Worm (Caenorhabditis elegans) whole organism, L3 larva: ENCODE measurements around the gene gut-2.

Source experiments
- aly-2 ChIP-seq: fragments of 150-350 bp; optimal IDR thresholded peaks from 2 replicates; lab custom pipeline; 2014; ENCODE audit warnings: missing biosample characterization, missing genetic modification characterization
- ama-1 ChIP-seq: fragments of 150-350 bp; optimal IDR thresholded peaks from 2 replicates; lab custom pipeline; 2018
- ceh-16 ChIP-seq: sonication (generic microtip); optimal IDR thresholded peaks from 2 replicates; lab custom pipeline; 2017; ENCODE audit warnings: missing biosample characterization, missing genetic modification characterization
- ceh-28 ChIP-seq: fragments of 150-350 bp; optimal IDR thresholded peaks from 2 replicates; lab custom pipeline; 2014; ENCODE audit warnings: missing biosample characterization, missing genetic modification reagents, missing genetic modification characterization
- ceh-82 ChIP-seq: fragments of 150-350 bp; optimal IDR thresholded peaks from 2 replicates; lab custom pipeline; 2014; ENCODE audit warnings: missing biosample characterization, missing genetic modification characterization
- ceh-9 ChIP-seq: sonication (generic microtip); optimal IDR thresholded peaks from 2 replicates; lab custom pipeline; 2018; ENCODE audit warnings: missing biosample characterization, missing genetic modification characterization
- daf-12 ChIP-seq: fragments of 150-350 bp; optimal IDR thresholded peaks from 2 replicates; lab custom pipeline; 2014; ENCODE audit warnings: missing biosample characterization, missing genetic modification reagents, missing genetic modification characterization
- egl-27 ChIP-seq: sonication (generic microtip); optimal IDR thresholded peaks from 4 replicates; lab custom pipeline; 2017; ENCODE audit warnings: missing biosample characterization, missing genetic modification reagents, missing genetic modification characterization
- egl-5 ChIP-seq: fragments of 150-350 bp; optimal IDR thresholded peaks from 2 replicates; lab custom pipeline; 2017; ENCODE audit warnings: missing biosample characterization, missing genetic modification reagents, missing genetic modification characterization, inconsistent platforms
- elt-1 ChIP-seq: fragments of 150-350 bp; optimal IDR thresholded peaks from 2 replicates; lab custom pipeline; 2014; ENCODE audit warnings: missing biosample characterization, missing genetic modification characterization
- elt-2 ChIP-seq: sonication (generic microtip); optimal IDR thresholded peaks from 2 replicates; lab custom pipeline; 2016; ENCODE audit warnings: missing genetic modification reagents, mild to moderate bottlenecking, missing genetic modification characterization, missing compliant biosample characterization
- elt-3 ChIP-seq, 3 experiments: fragments of 150-350 bp in 1 of 3; sonication (generic microtip) in 2 of 3; optimal IDR thresholded peaks; 2 replicates in 2 of 3; 4 replicates in 1 of 3; lab custom pipeline; 2014 to 2017; ENCODE audit warnings: missing biosample characterization in 3 of 3, missing genetic modification characterization in 3 of 3
- eor-1 ChIP-seq, 2 experiments: fragments of 150-350 bp; optimal IDR thresholded peaks; 2 replicates each; lab custom pipeline; 2014 to 2018; ENCODE audit warnings: missing biosample characterization in 2 of 2, missing genetic modification characterization in 2 of 2
- fkh-2 ChIP-seq: fragments of 150-350 bp; optimal IDR thresholded peaks from 2 replicates; lab custom pipeline; 2014; ENCODE audit warnings: missing biosample characterization, missing genetic modification reagents, missing genetic modification characterization
- hmg-11 ChIP-seq: sonication (generic microtip); optimal IDR thresholded peaks from 2 replicates; lab custom pipeline; 2016; ENCODE audit warnings: missing genetic modification characterization, missing compliant biosample characterization
- jun-1 ChIP-seq: fragments of 150-350 bp; optimal IDR thresholded peaks from 2 replicates; lab custom pipeline; 2014; ENCODE audit warnings: missing biosample characterization, missing genetic modification reagents, missing genetic modification characterization
- lin-15B ChIP-seq: fragments of 150-350 bp; optimal IDR thresholded peaks from 2 replicates; lab custom pipeline; 2014; ENCODE audit warnings: missing biosample characterization, missing genetic modification characterization
- lin-39 ChIP-seq: fragments of 150-350 bp; optimal IDR thresholded peaks from 2 replicates; lab custom pipeline; 2018; ENCODE audit warnings: missing biosample characterization, missing genetic modification reagents, missing genetic modification characterization
- lsy-12 ChIP-seq: sonication (generic microtip); optimal IDR thresholded peaks from 2 replicates; lab custom pipeline; 2016; ENCODE audit warnings: mild to moderate bottlenecking, missing genetic modification characterization, missing compliant biosample characterization
- mdl-1 ChIP-seq: fragments of 150-350 bp; optimal IDR thresholded peaks from 2 replicates; lab custom pipeline; 2014; ENCODE audit warnings: missing biosample characterization, missing genetic modification characterization
- nfya-1 ChIP-seq: sonication (generic microtip); optimal IDR thresholded peaks from 2 replicates; lab custom pipeline; 2017; ENCODE audit warnings: missing genetic modification characterization, mild to moderate bottlenecking, missing compliant biosample characterization, antibody characterized with exemption, moderate library complexity; ENCODE audit not compliant: insufficient read depth
- nhr-11 ChIP-seq: fragments of 150-350 bp; optimal IDR thresholded peaks from 2 replicates; lab custom pipeline; 2014; ENCODE audit warnings: missing biosample characterization, missing genetic modification characterization
- nhr-23 ChIP-seq: fragments of 150-350 bp; optimal IDR thresholded peaks from 2 replicates; lab custom pipeline; 2014; ENCODE audit warnings: missing biosample characterization, missing genetic modification reagents, missing genetic modification characterization
- nhr-237 ChIP-seq: fragments of 150-350 bp; optimal IDR thresholded peaks from 2 replicates; lab custom pipeline; 2014; ENCODE audit warnings: missing biosample characterization, missing genetic modification characterization
- nhr-25 ChIP-seq: sonication (generic microtip); optimal IDR thresholded peaks from 2 replicates; lab custom pipeline; 2017; ENCODE audit warnings: missing biosample characterization, missing genetic modification characterization
- nhr-28 ChIP-seq: fragments of 150-350 bp; optimal IDR thresholded peaks from 2 replicates; lab custom pipeline; 2014; ENCODE audit warnings: missing biosample characterization, missing genetic modification characterization
- nhr-43 ChIP-seq: sonication (generic microtip); optimal IDR thresholded peaks from 2 replicates; lab custom pipeline; 2016; ENCODE audit warnings: mild to moderate bottlenecking, missing genetic modification characterization, missing compliant biosample characterization; ENCODE audit not compliant: poor library complexity, severe bottlenecking
- nhr-67 ChIP-seq: fragments of 150-350 bp; optimal IDR thresholded peaks from 2 replicates; lab custom pipeline; 2014; ENCODE audit warnings: missing biosample characterization, missing genetic modification characterization
- pqm-1 ChIP-seq: fragments of 150-350 bp; optimal IDR thresholded peaks from 2 replicates; lab custom pipeline; 2017; ENCODE audit warnings: missing biosample characterization, missing genetic modification characterization, inconsistent platforms
- sea-2 ChIP-seq: fragments of 150-350 bp; sonication (generic microtip); optimal IDR thresholded peaks from 4 replicates; lab custom pipeline; 2014; ENCODE audit warnings: missing biosample characterization, missing genetic modification reagents, missing genetic modification characterization
- skn-1 ChIP-seq: fragments of 150-350 bp; optimal IDR thresholded peaks from 2 replicates; lab custom pipeline; 2014; ENCODE audit warnings: missing biosample characterization, missing genetic modification characterization
- snpc-4 ChIP-seq: fragments of 150-350 bp; optimal IDR thresholded peaks from 2 replicates; lab custom pipeline; 2014; ENCODE audit warnings: missing biosample characterization, missing genetic modification characterization
- tbx-2 ChIP-seq: sonication (generic microtip); optimal IDR thresholded peaks from 2 replicates; lab custom pipeline; 2016; ENCODE audit warnings: mild to moderate bottlenecking, missing genetic modification characterization, missing compliant biosample characterization
- unc-39 ChIP-seq: sonication (generic microtip); optimal IDR thresholded peaks from 4 replicates; lab custom pipeline; 2017; ENCODE audit warnings: missing biosample characterization, missing genetic modification characterization
- unc-62 ChIP-seq: fragments of 150-350 bp; sonication (generic microtip); optimal IDR thresholded peaks from 4 replicates; lab custom pipeline; 2014; ENCODE audit warnings: missing biosample characterization, missing genetic modification reagents, missing genetic modification characterization
- zag-1 ChIP-seq: fragments of 150-350 bp; optimal IDR thresholded peaks from 2 replicates; lab custom pipeline; 2014; ENCODE audit warnings: missing biosample characterization, missing genetic modification characterization
- ztf-11 ChIP-seq: fragments of 150-350 bp; optimal IDR thresholded peaks from 2 replicates; lab custom pipeline; 2014; ENCODE audit warnings: missing biosample characterization, missing genetic modification characterization
- ztf-4 ChIP-seq: fragments of 150-350 bp; optimal IDR thresholded peaks from 2 replicates; lab custom pipeline; 2014; ENCODE audit warnings: missing biosample characterization, missing genetic modification characterization

Gene gut-2

ce11 chrV:13485732-13486131, 11.8 kb upstream of the gut-2 start:
- no peak for TF ChIP-seq nhr-67 (tag; lab: Kevin White, UChicago)
- no peak for TF ChIP-seq unc-62
- no peak for TF ChIP-seq ceh-28 (tag; lab: Kevin White, UChicago)
- TF ChIP-seq eor-1 (tag; optimal IDR thresholded peaks at IDR 0.05; lab: Kevin White, UChicago), result no peak
- TF ChIP-seq elt-2 (tag; lab: Kevin White, UChicago), result no peak
- TF ChIP-seq zag-1, result no peak
- TF ChIP-seq, all 47 proteins: peak for 0

DNA sequence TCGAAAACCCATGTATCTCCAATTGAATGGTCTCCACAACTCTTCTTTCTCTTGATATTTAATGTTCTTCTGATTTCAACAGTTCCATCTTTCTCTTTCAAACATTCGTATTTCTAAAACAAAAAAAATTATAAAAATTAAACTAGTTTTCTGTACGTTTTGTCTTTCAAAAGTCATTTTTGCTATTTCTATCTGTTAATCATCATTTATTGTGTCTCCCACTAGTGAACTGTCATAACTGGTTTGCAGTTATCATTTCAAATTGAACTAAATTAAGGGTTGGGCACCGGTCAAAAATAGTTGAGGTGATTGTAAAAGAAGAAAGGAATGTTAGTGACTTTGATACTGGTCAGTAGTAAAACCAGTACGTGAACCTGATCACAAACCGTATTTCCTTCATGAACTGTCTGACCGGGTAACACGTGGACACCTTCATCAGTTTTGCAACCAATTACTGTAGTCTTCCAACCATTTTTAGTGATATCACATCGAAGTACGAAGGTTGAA, 9.1 kb upstream of the gut-2 start:
- no peak for TF ChIP-seq lin-15B (tag; lab: Kevin White, UChicago)
- TF ChIP-seq elt-3 (tag; optimal IDR thresholded peaks at IDR 0.05; lab: Kevin White, UChicago), result peak in 1 of 3 experiments; percentile 30

ce11 chrV:13489830-13490229, 7.7 kb upstream of the gut-2 start, which contains the start of gene T10G3.3:
Gene T10G3.3 (minus strand): TSS chrV:13490199.
- TF ChIP-seq fkh-2 (tag; lab: Kevin White, UChicago), result no peak
- no peak for TF ChIP-seq unc-39 (tag; lab: Kevin White, UChicago)
- TF ChIP-seq nhr-43 (tag; lab: Kevin White, UChicago), result peak; percentile 2
- no peak for TF ChIP-seq unc-62
- TF ChIP-seq nhr-25 (tag; lab: Kevin White, UChicago), result peak; percentile 69
- TF ChIP-seq ztf-4 (tag; lab: Kevin White, UChicago), result no peak
- no peak for TF ChIP-seq hmg-11
- TF ChIP-seq nhr-67 (tag; lab: Kevin White, UChicago), result no peak
- TF ChIP-seq nhr-237 (tag; lab: Kevin White, UChicago), result no peak
- no peak for TF ChIP-seq egl-5
- peak; percentile 39 for TF ChIP-seq nhr-23 (tag; lab: Kevin White, UChicago)
- TF ChIP-seq lin-15B (tag; lab: Kevin White, UChicago), result no peak
- TF ChIP-seq zag-1, result no peak
- no peak for TF ChIP-seq ceh-16
- TF ChIP-seq lsy-12, result no peak
- TF ChIP-seq skn-1 (tag; lab: Kevin White, UChicago), result no peak
- TF ChIP-seq ceh-82 (tag; lab: Kevin White, UChicago), result no peak
- no peak for TF ChIP-seq snpc-4 (tag; lab: Kevin White, UChicago)
- TF ChIP-seq ceh-9 (tag; lab: Kevin White, UChicago), result no peak
- no peak for TF ChIP-seq eor-1 (tag; optimal IDR thresholded peaks at IDR 0.05; lab: Kevin White, UChicago)
- peak; percentile 90 for TF ChIP-seq elt-1 (tag; lab: Kevin White, UChicago)
- no peak for TF ChIP-seq jun-1 (tag; lab: Kevin White, UChicago)
- no peak for TF ChIP-seq mdl-1 (tag; lab: Kevin White, UChicago)
- TF ChIP-seq daf-12, result no peak
- TF ChIP-seq nfya-1 (tag; lab: Kevin White, UChicago), result no peak
- TF ChIP-seq ama-1 (lab: Kevin White, UChicago), result no peak
- no peak for TF ChIP-seq ztf-11 (tag; lab: Kevin White, UChicago)
- no peak for TF ChIP-seq ceh-28 (tag; lab: Kevin White, UChicago)

DNA sequence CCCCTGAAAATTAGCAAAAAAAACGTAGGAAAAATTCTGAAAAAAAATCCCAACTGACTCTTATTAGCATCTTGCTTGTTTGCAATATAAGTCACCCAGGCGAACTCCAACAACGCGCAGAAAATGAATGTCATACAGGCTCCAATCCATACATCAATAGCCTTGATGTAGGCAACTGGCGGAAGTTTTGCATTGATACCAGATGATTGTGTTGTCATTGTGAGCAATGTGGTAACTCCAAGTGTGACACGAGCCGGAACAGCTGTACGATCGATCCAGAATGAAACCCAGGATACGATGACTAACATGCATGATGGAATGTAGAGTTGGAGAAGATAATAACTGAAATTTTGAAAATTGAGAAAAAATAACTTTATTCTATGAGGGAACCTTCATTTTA, 1.7 kb downstream of the gut-2 start:
- TF ChIP-seq elt-1 (tag; lab: Kevin White, UChicago), result no peak
- TF ChIP-seq ceh-28 (tag; lab: Kevin White, UChicago), result no peak
- no peak for TF ChIP-seq lin-15B (tag; lab: Kevin White, UChicago)
- no peak for TF ChIP-seq ceh-9 (tag; lab: Kevin White, UChicago)
- TF ChIP-seq ztf-11 (tag; lab: Kevin White, UChicago), result no peak
- TF ChIP-seq tbx-2, result no peak
- TF ChIP-seq nhr-11 (tag; lab: Kevin White, UChicago), result no peak
- TF ChIP-seq lsy-12, result no peak
- TF ChIP-seq sea-2 (GFP tag; lab: Kevin White, UChicago), result no peak
- no peak for TF ChIP-seq nhr-28 (tag; lab: Kevin White, UChicago)
- TF ChIP-seq aly-2 (tag; lab: Kevin White, UChicago), result no peak
- TF ChIP-seq zag-1, result no peak
- TF ChIP-seq, all 47 proteins: peak for 0

ce11 chrV:13506321-13506720, 8.8 kb downstream of the gut-2 start, which contains the start of gene R11G10.4:
Gene R11G10.4 (plus strand): TSS chrV:13506621.
- no peak for TF ChIP-seq pqm-1 (tag; lab: Kevin White, UChicago)
- TF ChIP-seq unc-39 (tag; lab: Kevin White, UChicago), result no peak
- TF ChIP-seq egl-27 (tag; lab: Kevin White, UChicago), result no peak
- no peak for TF ChIP-seq ztf-4 (tag; lab: Kevin White, UChicago)
- TF ChIP-seq lin-15B (tag; lab: Kevin White, UChicago), result no peak
- no peak for TF ChIP-seq ztf-11 (tag; lab: Kevin White, UChicago)
- no peak for TF ChIP-seq lin-39
- TF ChIP-seq daf-12, result no peak
